Worm (Caenorhabditis elegans): ENCODE measurements around the gene twk-22.

The twk-22 gene

ce11 chrX:16331425-16331824 is 25.2 kb downstream of the twk-22 start:
- TF ChIP-seq efl-1 (optimal IDR thresholded peaks at IDR 0.05): peak; percentile 9 to 49
- no peak for TF ChIP-seq efl-1 (GFP tag; optimal IDR thresholded peaks at IDR 0.05 in 1 of 2)
- TF ChIP-seq lin-14 (GFP tag; optimal IDR thresholded peaks at IDR 0.05): no peak
- TF ChIP-seq nhr-47 (tag; optimal IDR thresholded peaks at IDR 0.05): no peak
- no peak for TF ChIP-seq fkh-4 (tag; optimal IDR thresholded peaks at IDR 0.05; ENCODE audit: borderline replicate concordance)
- TF ChIP-seq isw-1 (GFP tag; IDR thresholded peaks at IDR 0.05): no peak
- TF ChIP-seq hlh-4 (tag; optimal IDR thresholded peaks at IDR 0.05): no peak
- no peak for TF ChIP-seq sup-37 (GFP tag; optimal IDR thresholded peaks at IDR 0.05)
- no peak for TF ChIP-seq efl-3 (GFP tag; optimal IDR thresholded peaks at IDR 0.05)
- no peak for TF ChIP-seq nhr-77 (tag; optimal IDR thresholded peaks at IDR 0.05)
- no peak for TF ChIP-seq lin-13 (GFP tag; optimal IDR thresholded peaks at IDR 0.05)
- TF ChIP-seq mep-1 (tag; optimal IDR thresholded peaks at IDR 0.05): no peak
- no peak for TF ChIP-seq nhr-11 (tag; optimal IDR thresholded peaks at IDR 0.05)
- TF ChIP-seq unc-86 (tag; optimal IDR thresholded peaks at IDR 0.05): no peak
- peak; percentile 9 for TF ChIP-seq nhr-85 (tag)
- TF ChIP-seq unc-98 (GFP tag; IDR thresholded peaks at IDR 0.05): no peak
- no peak for TF ChIP-seq elt-2 (tag; optimal IDR thresholded peaks at IDR 0.05)
- TF ChIP-seq nhr-84 (tag; optimal IDR thresholded peaks at IDR 0.05): no peak
- no peak for TF ChIP-seq elt-3 (tag; optimal IDR thresholded peaks at IDR 0.05)
- no peak for TF ChIP-seq lir-3 (tag; optimal IDR thresholded peaks at IDR 0.05; ENCODE audit: poor library complexity)
- no peak for TF ChIP-seq C04F5.9 (tag; optimal IDR thresholded peaks at IDR 0.05)
- TF ChIP-seq rnt-1 (tag; optimal IDR thresholded peaks at IDR 0.05): peak; percentile 7

ce11 chrX:16331932-16332485 is 25.7 kb downstream of the twk-22 start, which contains the start of gene taf-3:
taf-3 (plus strand) TSS chrX:16332435.
- TF ChIP-seq fkh-10 (GFP tag; optimal IDR thresholded peaks at IDR 0.05) (no peak), lsy-2 (tag; optimal IDR thresholded peaks at IDR 0.05) (peak; percentile 22 to 64), tlp-1 (tag; optimal IDR thresholded peaks at IDR 0.05) (no peak), lin-14 (GFP tag; optimal IDR thresholded peaks at IDR 0.05) (peak; percentile 82), C34B4.2 (tag; optimal IDR thresholded peaks at IDR 0.05) (no peak), unc-86 (tag; optimal IDR thresholded peaks at IDR 0.05) (no peak), zag-1 (tag; optimal IDR thresholded peaks at IDR 0.05) (no peak), mep-1 (tag; optimal IDR thresholded peaks at IDR 0.05) (peak; percentile 34), nhr-77 (tag; optimal IDR thresholded peaks at IDR 0.05) (peak; percentile 5), C16A3.4 (tag; optimal IDR thresholded peaks at IDR 0.05) (peak; percentile 59), nhr-90 (tag; optimal IDR thresholded peaks at IDR 0.05; ENCODE audit: poor library complexity) (no peak), unc-62 (GFP tag; optimal IDR thresholded peaks at IDR 0.05) (no peak), C04F5.9 (tag; optimal IDR thresholded peaks at IDR 0.05) (no peak), aly-2 (tag; optimal IDR thresholded peaks at IDR 0.05) (no peak), dsc-1 (tag; optimal IDR thresholded peaks at IDR 0.05) (peak; percentile 9), elt-2 (tag; optimal IDR thresholded peaks at IDR 0.05) (peak; percentile 25), xbp-1 (tag; optimal IDR thresholded peaks at IDR 0.05) (peak; percentile 15), nhr-28 (tag; optimal IDR thresholded peaks at IDR 0.05) (no peak), nhr-84 (tag; optimal IDR thresholded peaks at IDR 0.05) (no peak), fkh-8 (tag; optimal IDR thresholded peaks at IDR 0.05) (no peak), F16B12.6 (tag; optimal IDR thresholded peaks at IDR 0.05) (no peak), nhr-11 (tag; optimal IDR thresholded peaks at IDR 0.05) (no peak), efl-1 (optimal IDR thresholded peaks at IDR 0.05) (peak; percentile 30 to 68), efl-1 (GFP tag; optimal IDR thresholded peaks at IDR 0.05 in 1 of 2) (no peak), rnt-1 (tag; optimal IDR thresholded peaks at IDR 0.05) (peak; percentile 62), ceh-82 (tag; optimal IDR thresholded peaks at IDR 0.05) (peak in 1 of 3 experiments; percentile 61), unc-30 (tag; optimal IDR thresholded peaks at IDR 0.05) (no peak), blmp-1 (tag; optimal IDR thresholded peaks at IDR 0.05) (peak; percentile 76), mab-9 (GFP tag; IDR thresholded peaks at IDR 0.05) (no peak), pax-3 (tag; optimal IDR thresholded peaks at IDR 0.05) (no peak), nhr-19 (GFP tag; conservative IDR thresholded peaks at IDR 0.05) (no peak), nhr-85 (tag) (peak; percentile 35), ztf-4 (tag; optimal IDR thresholded peaks at IDR 0.05) (no peak), mdl-1 (tag; optimal IDR thresholded peaks at IDR 0.05) (peak in 1 of 2 experiments; percentile 60), fos-1 (tag; optimal IDR thresholded peaks at IDR 0.05) (peak; percentile 47), jun-1 (tag; optimal IDR thresholded peaks at IDR 0.05) (no peak), lin-35 (GFP tag; optimal IDR thresholded peaks at IDR 0.05) (peak; percentile 24 to 70), swsn-7 (tag; optimal IDR thresholded peaks at IDR 0.05) (peak; percentile 22), dpl-1 (GFP tag; optimal IDR thresholded peaks at IDR 0.05) (peak in 2 of 3 experiments; percentile 46 to 52), snu-23 (GFP tag; optimal IDR thresholded peaks at IDR 0.05) (peak; percentile 57)

Measured in whole organism, L1 larva.